Fruit fly (Drosophila melanogaster) whole organism, embryonic: ENCODE measurements around the gene Rtc1.
A peak's percentile ranks its signal among the peaks of the same experiment; 100 is the strongest.

Source experiments
- Antp ChIP-seq: fragments of 200-800 bp; sonication (Bioruptor generic); optimal IDR thresholded peaks from 3 replicates; lab custom pipeline; 2016; ENCODE audit warnings: missing biosample characterization, missing genetic modification characterization
- CG10654 ChIP-seq: fragments of 200-800 bp; sonication (Bioruptor generic); optimal IDR thresholded peaks from 2 replicates; lab custom pipeline; 2016; ENCODE audit warnings: missing biosample characterization, missing genetic modification characterization
- CG11247 ChIP-seq: fragments of 200-800 bp; sonication (Bioruptor generic); IDR thresholded peaks from 2 replicates; pipeline ENCODE4 v1.3.6; 2022; ENCODE audit warnings: missing biosample characterization, missing genetic modification characterization
- CG12299 ChIP-seq: fragments of 200-800 bp; sonication (Bioruptor generic); optimal IDR thresholded peaks from 2 replicates; lab custom pipeline; 2018; ENCODE audit warnings: missing biosample characterization, mild to moderate bottlenecking, missing genetic modification characterization
- CG13123 ChIP-seq: fragments of 200-800 bp; sonication (Bioruptor generic); optimal IDR thresholded peaks from 2 replicates; lab custom pipeline; 2016; ENCODE audit warnings: missing biosample characterization, missing genetic modification characterization
- CG13296 ChIP-seq: fragments of 200-800 bp; sonication (Bioruptor generic); optimal IDR thresholded peaks from 3 replicates; lab custom pipeline; 2018; ENCODE audit warnings: missing biosample characterization, mild to moderate bottlenecking, missing genetic modification characterization
- CG13624 ChIP-seq: fragments of 200-800 bp; sonication (Bioruptor generic); optimal IDR thresholded peaks from 2 replicates; lab custom pipeline; 2016; ENCODE audit warnings: missing biosample characterization, missing genetic modification characterization
- CG13775 ChIP-seq: fragments of 200-800 bp; sonication (Bioruptor generic); optimal IDR thresholded peaks from 3 replicates; lab custom pipeline; 2017; ENCODE audit warnings: missing biosample characterization, mild to moderate bottlenecking, missing genetic modification characterization
- CG15514 ChIP-seq: fragments of 200-800 bp; sonication (Bioruptor generic); optimal IDR thresholded peaks from 3 replicates; lab custom pipeline; 2017; ENCODE audit warnings: missing biosample characterization, missing genetic modification characterization, mild to moderate bottlenecking, moderate library complexity, missing genetic modification reagents
- CG1603 ChIP-seq: fragments of 200-800 bp; sonication (Bioruptor generic); optimal IDR thresholded peaks from 2 replicates; lab custom pipeline; 2019; ENCODE audit warnings: missing biosample characterization, mild to moderate bottlenecking, missing genetic modification characterization, moderate library complexity
- CG18764 ChIP-seq: fragments of 200-800 bp; sonication (Bioruptor generic); optimal IDR thresholded peaks from 3 replicates; lab custom pipeline; 2016; ENCODE audit warnings: missing biosample characterization, missing genetic modification characterization
- CG31441 ChIP-seq: fragments of 200-800 bp; sonication (Bioruptor generic); IDR thresholded peaks from 2 replicates; pipeline ENCODE4 v1.3.6; 2022; ENCODE audit warnings: missing biosample characterization, missing genetic modification characterization
- CG32772 ChIP-seq: fragments of 200-800 bp; sonication (Bioruptor generic); IDR thresholded peaks from 2 replicates; pipeline ENCODE4 v1.3.6; 2022; ENCODE audit warnings: missing biosample characterization, missing genetic modification characterization
- CG4424 ChIP-seq: fragments of 200-800 bp; sonication (Bioruptor generic); optimal IDR thresholded peaks from 3 replicates; lab custom pipeline; 2016; ENCODE audit warnings: missing biosample characterization, missing genetic modification characterization
- CG6254 ChIP-seq: fragments of 200-800 bp; sonication (Bioruptor generic); optimal IDR thresholded peaks from 3 replicates; lab custom pipeline; 2017; ENCODE audit warnings: mild to moderate bottlenecking, missing biosample characterization, missing genetic modification reagents, missing genetic modification characterization
- CG7372 ChIP-seq: fragments of 200-800 bp; sonication (Bioruptor generic); IDR thresholded peaks from 2 replicates; pipeline ENCODE4 v1.3.6; 2022; ENCODE audit warnings: missing biosample characterization, missing genetic modification characterization
- CG8359 ChIP-seq: fragments of 200-800 bp; sonication (Bioruptor generic); optimal IDR thresholded peaks from 2 replicates; lab custom pipeline; 2017; ENCODE audit warnings: missing biosample characterization, mild to moderate bottlenecking, missing genetic modification characterization, borderline replicate concordance
- CG9437 ChIP-seq: fragments of 200-800 bp; sonication (Bioruptor generic); optimal IDR thresholded peaks from 2 replicates; lab custom pipeline; 2018; ENCODE audit warnings: missing biosample characterization, mild to moderate bottlenecking, missing genetic modification characterization
- Dek ChIP-seq: fragments of 200-800 bp; sonication (Bioruptor generic); optimal IDR thresholded peaks from 3 replicates; lab custom pipeline; 2019; ENCODE audit warnings: missing biosample characterization, mild to moderate bottlenecking, missing genetic modification characterization, moderate library complexity
- Doc2 ChIP-seq: fragments of 200-800 bp; sonication (Bioruptor generic); IDR thresholded peaks from 2 replicates; pipeline ENCODE4 v1.3.6; 2022; ENCODE audit warnings: missing biosample characterization, missing genetic modification characterization
- ERR ChIP-seq: fragments of 200-800 bp; sonication (Bioruptor generic); optimal IDR thresholded peaks from 2 replicates; lab custom pipeline; 2016; ENCODE audit warnings: missing biosample characterization, missing genetic modification characterization
- H15 ChIP-seq: fragments of 200-800 bp; sonication (Bioruptor generic); IDR thresholded peaks from 3 replicates; pipeline ENCODE4 v1.3.6; 2022; ENCODE audit warnings: missing biosample characterization, missing genetic modification characterization
- HLH3B ChIP-seq: fragments of 200-800 bp; sonication (Bioruptor generic); IDR thresholded peaks from 2 replicates; pipeline ENCODE4 v1.3.6; 2022; ENCODE audit warnings: missing biosample characterization, missing genetic modification characterization
- Hmr ChIP-seq: fragments of 200-800 bp; sonication (Bioruptor generic); optimal IDR thresholded peaks from 3 replicates; lab custom pipeline; 2017; ENCODE audit warnings: mild to moderate bottlenecking, missing biosample characterization, missing genetic modification reagents, missing genetic modification characterization
- Lim3 ChIP-seq: fragments of 200-800 bp; sonication (Bioruptor generic); IDR thresholded peaks from 2 replicates; pipeline ENCODE4 v1.3.6; 2022; ENCODE audit warnings: missing biosample characterization, missing genetic modification characterization
- Med ChIP-seq: fragments of 200-800 bp; sonication (Bioruptor generic); peaks from one replicate; lab custom pipeline; 2016; ENCODE audit warnings: missing biosample characterization, missing genetic modification characterization, mild to moderate bottlenecking, inconsistent platforms, moderate library complexity
- Taf1 ChIP-seq: fragments of 200-800 bp; sonication (Bioruptor generic); IDR thresholded peaks from 2 replicates; pipeline ENCODE4 v1.3.6; 2022; ENCODE audit warnings: missing biosample characterization, missing genetic modification characterization
- Usf ChIP-seq: fragments of 200-800 bp; sonication (Bioruptor generic); optimal IDR thresholded peaks from 2 replicates; lab custom pipeline; 2017; ENCODE audit warnings: missing genotype, missing biosample characterization, missing genetic modification characterization
- Xbp1 ChIP-seq: fragments of 200-800 bp; sonication (Bioruptor generic); optimal IDR thresholded peaks from 3 replicates; lab custom pipeline; 2016; ENCODE audit warnings: missing biosample characterization, mild to moderate bottlenecking, missing genetic modification characterization
- chinmo ChIP-seq: fragments of 200-800 bp; sonication (Bioruptor generic); IDR thresholded peaks from 4 replicates; pipeline ENCODE4 v1.3.6; 2022; ENCODE audit warnings: missing biosample characterization, missing genetic modification characterization; ENCODE audit not compliant: partially characterized antibody
- da ChIP-seq: fragments of 200-800 bp; sonication (Bioruptor generic); optimal IDR thresholded peaks from 2 replicates; lab custom pipeline; 2016; ENCODE audit warnings: missing biosample characterization, missing genetic modification characterization
- fd3F ChIP-seq: fragments of 200-800 bp; sonication (Bioruptor generic); optimal IDR thresholded peaks from 2 replicates; lab custom pipeline; 2018; ENCODE audit warnings: missing biosample characterization, mild to moderate bottlenecking, missing genetic modification characterization, moderate library complexity
- fru ChIP-seq: fragments of >200 bp; optimal IDR thresholded peaks from 2 replicates; lab custom pipeline; 2017
- gcm2 ChIP-seq: fragments of 200-800 bp; sonication (Bioruptor generic); optimal IDR thresholded peaks from 2 replicates; lab custom pipeline; 2016; ENCODE audit warnings: missing biosample characterization, missing genetic modification characterization
- h ChIP-seq: fragments of >200 bp; optimal IDR thresholded peaks from 2 replicates; lab custom pipeline; 2017
- hth ChIP-seq: fragments of >200 bp; optimal IDR thresholded peaks from 2 replicates; lab custom pipeline; 2017; ENCODE audit warnings: inconsistent platforms
- kni ChIP-seq: fragments of 200-800 bp; sonication (Bioruptor generic); optimal IDR thresholded peaks from 3 replicates; lab custom pipeline; 2017; ENCODE audit warnings: mild to moderate bottlenecking, missing biosample characterization, missing genetic modification reagents, missing genetic modification characterization
- mam ChIP-seq: fragments of 200-800 bp; sonication (Bioruptor generic); optimal IDR thresholded peaks from 3 replicates; lab custom pipeline; 2016; ENCODE audit warnings: missing biosample characterization, missing genetic modification characterization
- nerfin-2 ChIP-seq: fragments of 200-800 bp; sonication (Bioruptor generic); IDR thresholded peaks from 2 replicates; pipeline ENCODE4 v1.3.6; 2022; ENCODE audit warnings: missing biosample characterization, missing genetic modification characterization; ENCODE audit not compliant: partially characterized antibody
- psq ChIP-seq: fragments of 200-800 bp; sonication (Bioruptor generic); optimal IDR thresholded peaks from 2 replicates; lab custom pipeline; 2017; ENCODE audit warnings: missing biosample characterization, missing genetic modification characterization
- pum ChIP-seq: fragments of 200-800 bp; sonication (Bioruptor generic); optimal IDR thresholded peaks from 2 replicates; lab custom pipeline; 2016; ENCODE audit warnings: missing biosample characterization, missing genetic modification characterization
- salm ChIP-seq: fragments of 200-800 bp; sonication (Bioruptor generic); optimal IDR thresholded peaks from 2 replicates; lab custom pipeline; 2018; ENCODE audit warnings: missing biosample characterization, mild to moderate bottlenecking, missing genetic modification characterization
- sens ChIP-seq: fragments of 200-800 bp; sonication (Bioruptor generic); peaks from one replicate; lab custom pipeline; 2016; ENCODE audit warnings: missing biosample characterization, missing genetic modification characterization
- tio ChIP-seq: fragments of 200-800 bp; sonication (Bioruptor generic); optimal IDR thresholded peaks from 2 replicates; lab custom pipeline; 2017; ENCODE audit warnings: missing biosample characterization, missing genetic modification characterization, inconsistent platforms
- tna ChIP-seq: fragments of 200-800 bp; sonication (Bioruptor generic); IDR thresholded peaks from 2 replicates; pipeline ENCODE4 v1.3.6; 2022; ENCODE audit warnings: missing biosample characterization, missing genetic modification characterization; ENCODE audit not compliant: partially characterized antibody
- tup ChIP-seq: fragments of 200-800 bp; sonication (Bioruptor generic); optimal IDR thresholded peaks from 2 replicates; lab custom pipeline; 2016; ENCODE audit warnings: missing biosample characterization, mild to moderate bottlenecking, missing genetic modification characterization, moderate library complexity
- vnd ChIP-seq: fragments of 200-800 bp; sonication (Bioruptor generic); IDR thresholded peaks from 3 replicates; pipeline ENCODE4 v1.3.6; 2022; ENCODE audit warnings: missing biosample characterization, missing genetic modification characterization; ENCODE audit not compliant: partially characterized antibody
- zen ChIP-seq: fragments of 200-800 bp; sonication (Bioruptor generic); optimal IDR thresholded peaks from 3 replicates; lab custom pipeline; 2018; ENCODE audit warnings: missing biosample characterization, mild to moderate bottlenecking, missing genetic modification characterization, moderate library complexity

The Rtc1 gene

DNA sequence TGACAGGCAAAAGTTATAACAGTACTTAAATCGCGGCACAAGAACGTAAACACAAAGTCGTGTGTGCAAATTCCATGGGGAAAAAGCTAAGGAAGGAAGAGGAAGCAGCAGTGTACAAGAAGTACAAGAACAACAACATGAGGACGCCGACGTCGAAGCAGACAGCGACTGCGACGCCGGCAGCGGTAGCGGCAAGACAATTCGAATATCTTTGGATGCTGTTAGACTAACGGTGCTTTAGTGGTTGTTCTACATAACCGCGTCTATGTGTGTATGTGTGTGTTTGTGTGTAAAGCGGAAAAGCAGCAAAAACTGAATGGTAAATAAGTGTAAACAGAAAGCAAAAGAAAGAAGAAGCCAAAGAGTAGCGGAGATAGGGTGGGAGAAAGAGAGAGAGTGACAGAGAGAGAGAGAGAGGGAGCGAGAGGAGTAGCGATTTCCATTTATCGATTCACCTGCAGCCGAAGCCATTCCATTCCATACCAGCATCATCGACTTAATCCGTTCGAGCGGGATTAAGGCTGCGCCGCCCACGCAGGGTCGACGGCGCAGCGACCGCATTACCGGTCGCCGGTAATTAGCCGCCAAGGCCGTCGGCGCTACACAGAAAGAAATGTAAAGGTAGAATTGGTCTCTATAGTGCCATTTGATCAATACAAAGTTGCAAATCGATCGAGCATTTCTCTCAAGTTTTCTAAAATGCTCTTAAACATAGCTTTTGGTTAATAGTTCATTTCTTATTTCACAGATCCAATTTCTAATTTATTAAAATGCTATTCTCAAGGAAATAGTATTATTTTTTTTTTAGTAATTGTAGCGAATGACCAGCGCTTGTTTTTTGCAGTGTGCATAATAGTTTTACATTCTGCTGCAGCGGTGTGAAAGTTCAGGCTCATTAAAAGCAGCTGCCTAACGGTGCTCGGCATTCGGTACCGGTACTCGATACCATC, 27.3 kb downstream of the Rtc1 start (continued):
- TF ChIP-seq zen, result peak; percentile 69
- peak; percentile 54 for TF ChIP-seq CG6254 (GFP tag; lab: Kevin White, UChicago)
- no peak for TF ChIP-seq CG13123 (GFP tag; lab: Kevin White, UChicago)
- peak; percentile 5 for TF ChIP-seq fd3F (GFP tag; lab: Kevin White, UChicago)
- TF ChIP-seq nerfin-2, result no peak
- TF ChIP-seq vnd, result no peak
- TF ChIP-seq CG7372, result peak; percentile 27; the same call in 1 of the 2 replicates
- TF ChIP-seq Antp (GFP tag; lab: Kevin White, UChicago), result peak; percentile 11
- TF ChIP-seq gcm2 (GFP tag; lab: Kevin White, UChicago), result peak; percentile 34
- TF ChIP-seq psq (GFP tag; lab: Kevin White, UChicago), result peak; percentile 31
- TF ChIP-seq pum, result peak; percentile 44
- TF ChIP-seq CG15514 (GFP tag; lab: Kevin White, UChicago), result peak; percentile 18
- TF ChIP-seq Doc2 (GFP tag; lab: Robert Waterston, UW), result no peak
- peak; percentile 69 for TF ChIP-seq Xbp1
- no peak for TF ChIP-seq Usf (GFP tag; lab: Kevin White, UChicago)
- peak; percentile 23 for TF ChIP-seq CG8359
- no peak for TF ChIP-seq CG1603 (tag; lab: Kevin White, UChicago)
- TF ChIP-seq CG9437 (GFP tag; lab: Kevin White, UChicago), result peak; percentile 22
- TF ChIP-seq chinmo (GFP tag; lab: Robert Waterston, UW), result 0 out of 4 replicates have a peak, but pooled peaks have one; percentile 18
- TF ChIP-seq CG32772 (GFP tag; lab: Robert Waterston, UW), result peak; percentile 10; the same call in 1 of the 2 replicates
- TF ChIP-seq Hmr (GFP tag; lab: Kevin White, UChicago), result peak; percentile 17
- no peak for TF ChIP-seq ERR (GFP tag; lab: Kevin White, UChicago)
- no peak for TF ChIP-seq da (GFP tag; lab: Kevin White, UChicago)
- no peak for TF ChIP-seq Lim3 (GFP tag; lab: Robert Waterston, UW)
- no peak for TF ChIP-seq CG11247
- peak; percentile 59 for TF ChIP-seq CG4424 (GFP tag; lab: Kevin White, UChicago)
- TF ChIP-seq salm (tag; lab: Kevin White, UChicago), result peak; percentile 13
- peak; percentile 20 for TF ChIP-seq CG13624 (GFP tag; lab: Kevin White, UChicago)
- TF ChIP-seq sens (GFP tag; lab: Kevin White, UChicago), result peak; percentile 93
- TF ChIP-seq tna (GFP tag; lab: Robert Waterston, UW), result no peak
- peak; percentile 54 for TF ChIP-seq tio (GFP tag; lab: Kevin White, UChicago)
- TF ChIP-seq kni, result no peak
- TF ChIP-seq CG10654 (GFP tag; lab: Kevin White, UChicago), result peak; percentile 24
- TF ChIP-seq Dek (tag; lab: Kevin White, UChicago), result peak; percentile 27
- TF ChIP-seq tup (GFP tag; lab: Kevin White, UChicago), result peak; percentile 17
- no peak for TF ChIP-seq hth (lab: Kevin White, UChicago)
- TF ChIP-seq Med (GFP tag; lab: Kevin White, UChicago), result peak; percentile 77

DNA sequence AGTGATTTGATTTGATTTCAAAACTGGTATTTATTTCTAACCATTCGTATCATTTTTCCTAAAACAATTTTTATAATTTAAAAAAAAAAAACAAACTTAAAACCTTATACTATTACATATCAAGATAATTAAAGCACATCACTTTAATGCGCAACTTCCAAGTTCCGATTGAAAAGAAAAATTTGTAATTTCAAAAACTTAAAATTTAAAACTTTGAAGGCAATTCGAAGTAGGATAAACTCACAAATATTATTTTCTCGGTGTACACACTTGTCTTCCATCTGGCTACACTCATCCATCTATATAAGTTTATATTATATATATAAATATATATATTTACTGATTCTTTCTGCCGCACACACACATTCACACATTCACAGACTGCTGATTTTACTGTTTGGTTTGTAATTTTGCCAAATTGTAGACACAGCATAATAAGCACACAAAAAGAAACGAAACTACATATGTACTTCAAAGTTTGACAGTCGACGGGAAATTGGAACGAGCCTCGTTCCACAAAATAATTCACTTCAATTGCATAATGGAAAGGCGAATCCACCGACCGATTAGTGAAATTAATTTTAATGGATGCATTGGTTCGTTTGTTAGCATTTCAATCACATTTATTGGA, 29.2 kb downstream of the Rtc1 start:
- TF ChIP-seq CG13296 (GFP tag; lab: Kevin White, UChicago) (no peak), CG13775 (GFP tag; lab: Kevin White, UChicago) (no peak), h (lab: Kevin White, UChicago) (no peak), CG31441 (GFP tag; lab: Robert Waterston, UW) (no peak), Taf1 (GFP tag; lab: Robert Waterston, UW) (no peak), CG18764 (no peak), H15 (GFP tag; lab: Robert Waterston, UW) (no peak), mam (GFP tag; lab: Kevin White, UChicago) (no peak), HLH3B (no peak), CG12299 (no peak), fru (lab: Kevin White, UChicago) (no peak)
